Fruit fly (Drosophila melanogaster) whole organism, prepupa: ENCODE data around the gene CG12206.
A peak's percentile ranks its signal among the peaks of the same experiment; 100 is the strongest.

Experiments
- CG11294 ChIP-seq: fragments of 200-800 bp; sonication (Bioruptor generic); IDR thresholded peaks from 2 replicates; pipeline ENCODE4 v1.3.6; 2022; ENCODE audit warnings: missing biosample characterization, missing genetic modification characterization
- CG16779 ChIP-seq: fragments of 200-800 bp; sonication (Bioruptor generic); optimal IDR thresholded peaks from 3 replicates; lab custom pipeline; 2017; ENCODE audit warnings: missing biosample characterization, mild to moderate bottlenecking, missing genetic modification characterization
- CG3032 ChIP-seq: fragments of 200-800 bp; optimal IDR thresholded peaks from 2 replicates; lab custom pipeline; 2019; ENCODE audit warnings: missing biosample characterization, mild to moderate bottlenecking, missing genetic modification characterization, moderate library complexity
- CG6163 ChIP-seq: fragments of 200-800 bp; sonication (Bioruptor generic); IDR thresholded peaks from 3 replicates; pipeline ENCODE4 v1.3.6; 2022; ENCODE audit warnings: missing biosample characterization, missing genetic modification characterization
- CG6792 ChIP-seq: fragments of 200-800 bp; sonication (Bioruptor generic); optimal IDR thresholded peaks from 3 replicates; lab custom pipeline; 2016; ENCODE audit warnings: missing biosample characterization, missing genetic modification characterization
- CG8119 ChIP-seq: fragments of 200-800 bp; sonication (Bioruptor generic); IDR thresholded peaks from 3 replicates; pipeline ENCODE4 v1.3.6; 2022; ENCODE audit warnings: missing biosample characterization, missing genetic modification characterization
- OdsH ChIP-seq: fragments of 200-800 bp; sonication (Bioruptor generic); optimal IDR thresholded peaks from 3 replicates; lab custom pipeline; 2016; ENCODE audit warnings: missing biosample characterization, missing genetic modification characterization
- Sox102F ChIP-seq: fragments of 200-800 bp; sonication (Bioruptor generic); optimal IDR thresholded peaks from 2 replicates; lab custom pipeline; 2016; ENCODE audit warnings: missing biosample characterization, mild to moderate bottlenecking, missing genetic modification characterization
- acj6 ChIP-seq: fragments of 200-800 bp; sonication (Bioruptor generic); optimal IDR thresholded peaks from 3 replicates; lab custom pipeline; 2016; ENCODE audit warnings: missing biosample characterization, missing genetic modification characterization
- dac ChIP-seq: fragments of 200-800 bp; sonication (Bioruptor generic); optimal IDR thresholded peaks from 2 replicates; lab custom pipeline; 2017; ENCODE audit warnings: missing biosample characterization, mild to moderate bottlenecking, missing genetic modification characterization
- esn ChIP-seq: fragments of 200-800 bp; sonication (Bioruptor generic); optimal IDR thresholded peaks from 2 replicates; lab custom pipeline; 2016; ENCODE audit warnings: missing biosample characterization, mild to moderate bottlenecking, missing genetic modification characterization, moderate library complexity
- fd85E ChIP-seq: fragments of 200-800 bp; sonication (Bioruptor generic); optimal IDR thresholded peaks from 3 replicates; lab custom pipeline; 2016; ENCODE audit warnings: missing biosample characterization, missing genetic modification characterization
- fkh ChIP-seq: fragments of 200-800 bp; sonication (Bioruptor generic); optimal IDR thresholded peaks from 3 replicates; lab custom pipeline; 2017; ENCODE audit warnings: missing biosample characterization, mild to moderate bottlenecking, missing genetic modification characterization, moderate library complexity
- lz ChIP-seq: fragments of 200-800 bp; sonication (Bioruptor generic); optimal IDR thresholded peaks from 3 replicates; lab custom pipeline; 2016; ENCODE audit warnings: missing biosample characterization, missing genetic modification characterization

dm6 chrX:3447718-3448523, 26.4 kb downstream of the CG12206 start:
- TF ChIP-seq CG6792 (GFP tag; lab: Kevin White, UChicago) (peak; percentile 21), acj6 (no peak), CG11294 (GFP tag; lab: Robert Waterston, UW) (peak; percentile 58), CG3032 (tag; lab: Kevin White, UChicago) (no peak), CG8119 (GFP tag; lab: Robert Waterston, UW) (peak; percentile 49), OdsH (peak; percentile 25), Sox102F (GFP tag; lab: Kevin White, UChicago) (no peak), lz (GFP tag; lab: Kevin White, UChicago) (peak; percentile 16), fd85E (GFP tag; lab: Kevin White, UChicago) (no peak), CG6163 (GFP tag; lab: Robert Waterston, UW) (peak; percentile 54; the same call in 1 of the 3 replicates), fkh (GFP tag; lab: Kevin White, UChicago) (no peak), CG16779 (tag; lab: Kevin White, UChicago) (no peak), esn (GFP tag; lab: Kevin White, UChicago) (peak; percentile 36), dac (peak; percentile 24)
